Worm (Caenorhabditis elegans): ENCODE results near the gene dnj-7.

dnj-7 gene

DNA sequence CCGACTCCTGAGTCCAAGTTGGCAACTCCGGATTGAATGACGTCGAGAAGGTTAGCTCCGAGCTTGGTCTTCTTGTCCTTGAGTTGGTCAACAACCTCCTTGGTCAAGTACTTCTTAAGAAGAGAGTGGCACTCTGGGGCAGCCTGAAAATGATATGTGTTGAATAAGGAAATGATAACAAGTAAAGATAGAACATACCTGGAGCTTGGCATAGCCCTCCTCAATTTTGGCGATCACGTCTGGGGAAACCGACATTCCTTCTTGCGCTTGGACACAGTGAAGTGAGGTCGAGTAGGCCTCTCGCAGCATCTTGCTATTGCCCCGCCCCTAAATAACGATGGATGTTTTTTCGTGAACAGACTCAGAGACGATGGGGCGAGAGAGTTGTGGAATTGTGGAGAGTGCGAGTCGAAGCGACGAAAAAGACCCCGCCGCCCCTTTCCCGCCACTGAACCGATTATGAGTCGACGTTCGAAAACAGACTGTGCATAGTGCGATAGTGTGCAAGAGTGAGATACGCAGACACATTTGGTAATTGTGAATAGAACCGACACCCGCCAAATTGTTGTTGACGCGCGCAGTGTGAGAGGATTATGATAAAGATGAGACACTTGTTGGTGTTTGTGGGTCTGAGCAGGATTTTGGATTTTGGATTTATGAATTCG, 37.9 kb downstream of the dnj-7 start:
- peak; percentile 50 for TF ChIP-seq unc-42 (tag; optimal IDR thresholded peaks at IDR 0.05)
- no peak for TF ChIP-seq zip-5 (tag; optimal IDR thresholded peaks at IDR 0.05)
- no peak for TF ChIP-seq ceh-30 (tag; optimal IDR thresholded peaks at IDR 0.05)
- TF ChIP-seq T23F11.4 (GFP tag; optimal IDR thresholded peaks at IDR 0.05): no peak
- no peak for TF ChIP-seq sox-2 (GFP tag; IDR thresholded peaks at IDR 0.05)
- TF ChIP-seq dmd-4 (tag; optimal IDR thresholded peaks at IDR 0.05; ENCODE audit: borderline replicate concordance): no peak
- TF ChIP-seq ceh-19 (GFP tag; optimal IDR thresholded peaks at IDR 0.05): no peak
- peak; percentile 74 for TF ChIP-seq syd-9 (tag; optimal IDR thresholded peaks at IDR 0.05)
- no peak for TF ChIP-seq madf-2 (tag; optimal IDR thresholded peaks at IDR 0.05)
- TF ChIP-seq ceh-9 (tag; optimal IDR thresholded peaks at IDR 0.05): no peak
- peak; percentile 40 for TF ChIP-seq tbx-2 (tag; optimal IDR thresholded peaks at IDR 0.05)
- no peak for TF ChIP-seq ahr-1 (tag; optimal IDR thresholded peaks at IDR 0.05)
- TF ChIP-seq nfya-1 (tag; optimal IDR thresholded peaks at IDR 0.05): peak; percentile 29
- TF ChIP-seq hlh-8 (tag; optimal IDR thresholded peaks at IDR 0.05): no peak
- TF ChIP-seq ref-2 (tag; optimal IDR thresholded peaks at IDR 0.05): peak; percentile 45
- TF ChIP-seq unc-55 (GFP tag; optimal IDR thresholded peaks at IDR 0.05): peak; percentile 4
- TF ChIP-seq ceh-31 (tag; optimal IDR thresholded peaks at IDR 0.05): peak; percentile 50
- TF ChIP-seq eyg-1 (tag; optimal IDR thresholded peaks at IDR 0.05): peak; percentile 28
- no peak for TF ChIP-seq ttx-3 (tag; optimal IDR thresholded peaks at IDR 0.05)
- peak; percentile 2 for TF ChIP-seq ceh-34 (tag; optimal IDR thresholded peaks at IDR 0.05)
- TF ChIP-seq nhr-232 (tag; optimal IDR thresholded peaks at IDR 0.05): no peak

DNA sequence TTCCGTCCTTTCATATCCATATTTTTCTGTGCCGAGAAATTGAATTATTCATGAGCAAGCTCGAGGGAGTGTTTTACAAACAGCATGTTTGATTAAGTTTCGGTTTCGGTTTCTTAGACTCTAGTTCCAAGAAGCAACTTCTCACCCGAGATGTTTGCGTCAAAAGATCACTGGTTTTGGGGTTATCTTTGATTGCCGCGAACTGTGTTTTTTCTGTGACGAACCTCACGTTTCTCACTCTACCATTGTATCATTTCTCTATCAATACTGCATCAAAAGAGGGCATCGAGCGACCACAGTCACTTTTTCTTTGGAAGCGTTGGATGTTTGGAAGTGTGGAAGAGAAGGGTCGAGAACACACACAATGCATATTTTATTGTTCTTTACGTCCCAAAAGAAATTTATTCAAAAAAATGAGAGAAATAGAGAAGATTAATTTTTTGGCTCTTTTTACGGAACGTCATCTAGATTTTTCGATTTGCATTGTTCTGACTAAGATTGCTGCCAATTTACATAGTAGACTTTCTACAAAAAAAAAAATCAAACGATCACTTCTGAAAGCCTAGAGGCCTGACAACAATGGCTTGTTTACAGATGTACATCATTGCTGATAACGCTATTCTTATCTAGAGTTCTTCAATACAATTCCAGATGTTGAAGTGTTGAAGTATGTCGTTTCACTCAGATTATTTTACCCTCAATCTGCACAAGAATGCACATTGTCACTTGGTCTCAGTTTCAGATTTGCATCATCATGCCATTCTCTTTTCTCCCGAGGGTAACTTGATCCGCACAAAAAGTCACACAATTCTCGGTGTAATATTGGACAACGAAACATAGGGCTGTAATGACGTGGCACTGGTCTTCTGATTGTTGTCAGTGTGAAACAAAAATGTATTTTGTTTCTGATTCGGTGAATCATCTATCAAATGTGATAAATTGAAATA, 39.0 kb downstream of the dnj-7 start:
- TF ChIP-seq ceh-34 (tag; optimal IDR thresholded peaks at IDR 0.05) (peak; percentile 34), elt-2 (tag; optimal IDR thresholded peaks at IDR 0.05) (peak; percentile 38), ttx-3 (tag; optimal IDR thresholded peaks at IDR 0.05) (no peak), che-1 (tag; optimal IDR thresholded peaks at IDR 0.05) (no peak)

ce11 chrX:7234074-7234453, 39.7 kb downstream of the dnj-7 start:
- TF ChIP-seq ceh-2 (tag; optimal IDR thresholded peaks at IDR 0.05): no peak
- no peak for TF ChIP-seq T23F11.4 (GFP tag; optimal IDR thresholded peaks at IDR 0.05)
- TF ChIP-seq fax-1 (tag; optimal IDR thresholded peaks at IDR 0.05): no peak
- no peak for TF ChIP-seq hlh-13 (GFP tag; optimal IDR thresholded peaks at IDR 0.05)
- TF ChIP-seq hlh-6 (tag; optimal IDR thresholded peaks at IDR 0.05): no peak
- no peak for TF ChIP-seq tbx-2 (tag; optimal IDR thresholded peaks at IDR 0.05)
- no peak for TF ChIP-seq ceh-45 (GFP tag; IDR thresholded peaks at IDR 0.05)
- no peak for TF ChIP-seq ttx-3 (tag; optimal IDR thresholded peaks at IDR 0.05)
- TF ChIP-seq dmd-4 (tag; optimal IDR thresholded peaks at IDR 0.05; ENCODE audit: borderline replicate concordance): no peak
- TF ChIP-seq mec-3 (tag; optimal IDR thresholded peaks at IDR 0.05; ENCODE audit: borderline replicate concordance): no peak
- no peak for TF ChIP-seq Y22D7AL.16 (tag; optimal IDR thresholded peaks at IDR 0.05)
- no peak for TF ChIP-seq elt-4 (tag; optimal IDR thresholded peaks at IDR 0.05)
- no peak for TF ChIP-seq che-1 (tag; optimal IDR thresholded peaks at IDR 0.05)
- no peak for TF ChIP-seq lin-11 (tag; optimal IDR thresholded peaks at IDR 0.05)
- TF ChIP-seq F13H6.1 (tag; optimal IDR thresholded peaks at IDR 0.05): no peak
- TF ChIP-seq hlh-8 (tag; optimal IDR thresholded peaks at IDR 0.05): no peak

DNA sequence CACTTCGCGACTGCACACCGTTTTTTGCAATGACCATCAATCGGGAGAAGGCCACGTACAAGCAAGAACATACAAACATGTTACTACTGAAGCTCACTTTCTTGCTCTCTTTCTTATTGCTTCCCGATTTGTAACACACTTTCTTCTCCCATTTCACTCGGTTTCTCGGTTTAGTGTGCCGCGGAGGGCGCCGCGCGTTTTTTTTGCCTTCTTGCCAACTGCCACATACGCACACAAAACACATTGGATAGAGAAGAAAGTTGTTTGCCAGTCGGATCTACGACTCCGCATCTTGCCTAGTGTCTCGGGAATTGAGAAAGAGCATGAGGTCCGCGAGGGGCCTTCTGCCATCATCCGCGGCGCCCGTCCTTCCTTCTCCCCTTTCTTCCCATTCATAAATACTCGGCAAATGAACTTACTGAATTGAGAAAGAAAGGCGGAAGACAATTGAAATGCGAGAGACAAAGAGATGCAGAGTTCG, 40.4 kb downstream of the dnj-7 start:
- TF ChIP-seq fkh-10 (GFP tag; optimal IDR thresholded peaks at IDR 0.05): peak; percentile 12
- peak; percentile 30 for TF ChIP-seq dmd-4 (tag; optimal IDR thresholded peaks at IDR 0.05; ENCODE audit: borderline replicate concordance)
- TF ChIP-seq tbx-2 (tag; optimal IDR thresholded peaks at IDR 0.05): peak; percentile 10
- TF ChIP-seq syd-9 (tag; optimal IDR thresholded peaks at IDR 0.05): peak; percentile 1
- no peak for TF ChIP-seq ceh-48 (tag; optimal IDR thresholded peaks at IDR 0.05)
- peak; percentile 27 for TF ChIP-seq ref-2 (tag; optimal IDR thresholded peaks at IDR 0.05)
- TF ChIP-seq F13H6.1 (tag; optimal IDR thresholded peaks at IDR 0.05): peak; percentile 50
- no peak for TF ChIP-seq unc-86 (tag; optimal IDR thresholded peaks at IDR 0.05)
- peak; percentile 93 for TF ChIP-seq ceh-18 (tag; optimal IDR thresholded peaks at IDR 0.05)
- TF ChIP-seq nfya-1 (tag; optimal IDR thresholded peaks at IDR 0.05): peak; percentile 14
- peak; percentile 57 for TF ChIP-seq ceh-31 (tag; optimal IDR thresholded peaks at IDR 0.05)
- peak; percentile 61 for TF ChIP-seq hlh-6 (tag; optimal IDR thresholded peaks at IDR 0.05)
- peak; percentile 49 for TF ChIP-seq ceh-14 (tag; optimal IDR thresholded peaks at IDR 0.05)
- TF ChIP-seq dve-1 (tag; optimal IDR thresholded peaks at IDR 0.05): no peak
- no peak for TF ChIP-seq ztf-16 (tag; optimal IDR thresholded peaks at IDR 0.05)
- peak; percentile 30 for TF ChIP-seq ceh-6 (GFP tag; optimal IDR thresholded peaks at IDR 0.05)
- TF ChIP-seq unc-42 (tag; optimal IDR thresholded peaks at IDR 0.05): peak; percentile 91
- TF ChIP-seq ceh-34 (tag; optimal IDR thresholded peaks at IDR 0.05): peak; percentile 66

All from whole organism, late embryonic.